Worm (Caenorhabditis elegans): ENCODE data around the gene B0035.21.
A peak's percentile ranks its signal among the peaks of the same experiment; 100 is the strongest.

B0035.21 gene

DNA sequence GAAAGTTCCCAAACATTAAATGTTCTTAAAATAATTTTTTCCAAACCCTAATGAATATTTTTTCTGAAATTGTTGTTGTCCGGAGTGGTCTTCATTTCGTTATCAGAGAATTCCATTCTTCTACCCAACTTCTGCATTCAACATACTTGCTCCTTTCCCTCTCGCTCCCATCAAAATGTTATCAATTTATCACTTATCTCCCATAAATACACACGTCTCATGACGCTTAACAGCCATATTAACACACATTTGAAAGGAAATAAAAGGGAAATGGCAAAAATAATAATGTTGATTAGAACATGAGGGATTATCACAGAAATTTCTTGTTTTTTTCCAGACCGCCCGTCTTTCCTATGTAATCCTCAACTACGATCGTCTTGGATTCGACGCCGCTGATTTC is 38.1 kb upstream of the B0035.21 start:
- TF ChIP-seq ztf-6 (GFP tag; IDR thresholded peaks at IDR 0.05) (no peak), B0261.1 (tag; optimal IDR thresholded peaks at IDR 0.05) (no peak), ekl-4 (GFP tag; IDR thresholded peaks at IDR 0.05) (no peak), efl-1 (GFP tag; optimal IDR thresholded peaks at IDR 0.05) (no peak), nhr-80 (tag; optimal IDR thresholded peaks at IDR 0.05) (peak; percentile 91), nfya-2 (GFP tag; IDR thresholded peaks at IDR 0.05) (no peak), lin-35 (GFP tag; optimal IDR thresholded peaks at IDR 0.05) (no peak), sdz-38 (tag; optimal IDR thresholded peaks at IDR 0.05) (no peak), akir-1 (GFP tag; optimal IDR thresholded peaks at IDR 0.05) (no peak), tbp1 (GFP tag; optimal IDR thresholded peaks at IDR 0.05) (peak; percentile 21), lin-54 (GFP tag; optimal IDR thresholded peaks at IDR 0.05) (no peak), rcor-1 (GFP tag; IDR thresholded peaks at IDR 0.05) (no peak), madf-10 (tag; optimal IDR thresholded peaks at IDR 0.05) (no peak), gei-17 (GFP tag; optimal IDR thresholded peaks at IDR 0.05) (no peak), ets-4 (GFP tag; optimal IDR thresholded peaks at IDR 0.05) (peak; percentile 46), dox-1 (GFP tag; IDR thresholded peaks at IDR 0.05) (peak; percentile 62), aptf-2 (GFP tag; conservative IDR thresholded peaks at IDR 0.05) (no peak), nhr-120 (GFP tag; IDR thresholded peaks at IDR 0.05) (no peak), F37B4.10 (GFP tag; IDR thresholded peaks at IDR 0.05) (no peak), B0035.1 (tag; optimal IDR thresholded peaks at IDR 0.05) (no peak), mcd-1 (GFP tag; IDR thresholded peaks at IDR 0.05) (no peak), C06A6.2 (GFP tag; conservative IDR thresholded peaks at IDR 0.05) (no peak), ztf-18 (tag; optimal IDR thresholded peaks at IDR 0.05) (no peak), Y67H2A.10 (GFP tag; conservative IDR thresholded peaks at IDR 0.05) (no peak), B0019.2 (GFP tag; conservative IDR thresholded peaks at IDR 0.05) (no peak), attf-3 (GFP tag; conservative IDR thresholded peaks at IDR 0.05) (no peak), nfyb-1 (GFP tag; IDR thresholded peaks at IDR 0.05) (no peak), atf-7 (tag; optimal IDR thresholded peaks at IDR 0.05) (no peak), ZK185.1 (tag; optimal IDR thresholded peaks at IDR 0.05; ENCODE audit: poor library complexity, severe bottlenecking) (no peak), somi-1 (GFP tag; optimal IDR thresholded peaks at IDR 0.05) (no peak), dpff-1 (tag; optimal IDR thresholded peaks at IDR 0.05) (no peak), fkh-3 (tag; optimal IDR thresholded peaks at IDR 0.05) (no peak), cebp-1 (GFP tag; IDR thresholded peaks at IDR 0.05) (no peak), cebp-1 (tag; optimal IDR thresholded peaks at IDR 0.05) (peak; percentile 32), Y95B8A.8 (GFP tag; IDR thresholded peaks at IDR 0.05) (no peak), madf-6 (GFP tag; IDR thresholded peaks at IDR 0.05) (no peak), zfh-2 (GFP tag; conservative IDR thresholded peaks at IDR 0.05) (no peak), ceh-91 (GFP tag; IDR thresholded peaks at IDR 0.05) (no peak)

DNA sequence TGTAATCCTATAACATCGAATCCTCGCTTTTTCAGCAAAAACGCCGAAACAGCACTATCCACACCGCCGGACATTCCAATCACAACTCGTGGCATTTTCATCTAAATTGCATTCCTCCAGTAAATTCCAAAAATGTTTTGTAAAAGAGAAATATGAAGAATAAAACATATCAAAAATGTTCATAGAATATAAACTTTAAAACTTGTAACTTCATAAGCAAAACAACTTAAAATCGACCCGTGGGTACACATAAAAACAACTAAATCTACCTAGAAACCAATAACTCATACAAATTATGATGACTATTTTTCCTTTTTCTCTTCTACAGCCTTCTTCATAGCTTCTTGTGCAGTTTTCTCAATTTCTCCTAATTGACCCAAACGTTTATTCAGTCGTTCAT is 30.3 kb upstream of the B0035.21 start, which contains the start of gene mttu-1:
Gene mttu-1, minus strand, starts transcription at position 101 of the 400 bp plus-strand sequence.
- no peak for TF ChIP-seq unc-130 (GFP tag; optimal IDR thresholded peaks at IDR 0.05)
- no peak for TF ChIP-seq ccch-3 (GFP tag; optimal IDR thresholded peaks at IDR 0.05)
- no peak for TF ChIP-seq nhr-90 (tag; optimal IDR thresholded peaks at IDR 0.05)
- no peak for TF ChIP-seq lin-26 (GFP tag; IDR thresholded peaks at IDR 0.05)
- TF ChIP-seq snpc-3.4 (tag; optimal IDR thresholded peaks at IDR 0.05), result no peak
- no peak for TF ChIP-seq die-1 (tag; optimal IDR thresholded peaks at IDR 0.05)
- no peak for TF ChIP-seq Y95B8A.8 (GFP tag; IDR thresholded peaks at IDR 0.05)
- no peak for TF ChIP-seq mxl-1 (tag; optimal IDR thresholded peaks at IDR 0.05)
- no peak for TF ChIP-seq bed-2 (GFP tag; IDR thresholded peaks at IDR 0.05)
- no peak for TF ChIP-seq ztf-26 (tag; optimal IDR thresholded peaks at IDR 0.05)
- TF ChIP-seq rcor-1 (GFP tag; IDR thresholded peaks at IDR 0.05), result no peak
- TF ChIP-seq Y53G8AR.9 (GFP tag; conservative IDR thresholded peaks at IDR 0.05), result no peak
- TF ChIP-seq attf-6 (GFP tag; IDR thresholded peaks at IDR 0.05), result no peak
- TF ChIP-seq attf-3 (GFP tag; conservative IDR thresholded peaks at IDR 0.05), result no peak

Data from whole organism, young adult.